Fruit fly (Drosophila melanogaster): Measurements from ENCODE around the gene CG6696.

DNA sequence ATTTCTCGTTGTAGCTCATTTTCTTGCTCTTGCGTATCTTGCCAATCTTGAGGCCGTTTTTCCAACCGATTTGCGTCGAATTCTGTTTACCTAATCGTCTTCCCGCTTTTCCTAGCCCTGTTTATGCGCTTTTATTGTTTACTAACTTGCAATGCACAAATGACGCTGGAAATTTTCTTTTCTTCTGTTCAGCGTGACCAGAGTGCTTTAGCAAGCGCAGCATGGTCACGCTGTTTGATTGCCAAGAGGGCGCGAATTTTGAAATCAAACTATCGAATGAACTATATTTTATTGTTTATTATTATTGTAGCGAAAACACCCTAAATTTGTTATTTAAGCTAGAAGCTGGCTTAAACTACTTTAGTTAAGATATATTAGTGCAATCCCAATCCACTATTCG is 11.7 kb downstream of the CG6696 start, which contains the start of gene Hou:
- TF ChIP-seq CG3163 (GFP tag; optimal IDR thresholded peaks at IDR 0.05), result no peak
- no peak for TF ChIP-seq cwo (GFP tag; optimal IDR thresholded peaks at IDR 0.05)
- TF ChIP-seq cas (GFP tag; IDR thresholded peaks at IDR 0.05), result no peak
- no peak for TF ChIP-seq CG31365 (tag; optimal IDR thresholded peaks at IDR 0.05)
- no peak for TF ChIP-seq NC2β (GFP tag; optimal IDR thresholded peaks at IDR 0.05)
- no peak for TF ChIP-seq CG11085 (GFP tag; IDR thresholded peaks at IDR 0.05)

Data from whole organism, embryonic.